Worm (Caenorhabditis elegans) whole organism, early embryonic: ENCODE results near the gene lips-5.

ENCODE experiments used
- ama-1 ChIP-seq: fragments of 150-350 bp; optimal IDR thresholded peaks from 2 replicates; lab custom pipeline; 2014
- ceh-36 ChIP-seq: sonication (generic microtip); optimal IDR thresholded peaks from 2 replicates; lab custom pipeline; 2016; ENCODE audit warnings: missing genetic modification characterization, inconsistent platforms, missing compliant biosample characterization
- flt-1 ChIP-seq: fragments of 200-800 bp; sonication (Bioruptor generic); IDR thresholded peaks from 2 replicates; pipeline ENCODE4 v1.3.6; 2022; ENCODE audit warnings: missing genetic modification characterization, missing compliant biosample characterization
- pes-1 ChIP-seq: fragments of 200-800 bp; sonication (Bioruptor generic); IDR thresholded peaks from 2 replicates; pipeline ENCODE4 v1.3.6; 2022; ENCODE audit warnings: missing genetic modification reagents, missing genetic modification characterization, missing compliant biosample characterization
- tra-4 ChIP-seq: sonication (generic microtip); optimal IDR thresholded peaks from 2 replicates; lab custom pipeline; 2017; ENCODE audit warnings: missing genetic modification characterization, missing compliant biosample characterization

DNA sequence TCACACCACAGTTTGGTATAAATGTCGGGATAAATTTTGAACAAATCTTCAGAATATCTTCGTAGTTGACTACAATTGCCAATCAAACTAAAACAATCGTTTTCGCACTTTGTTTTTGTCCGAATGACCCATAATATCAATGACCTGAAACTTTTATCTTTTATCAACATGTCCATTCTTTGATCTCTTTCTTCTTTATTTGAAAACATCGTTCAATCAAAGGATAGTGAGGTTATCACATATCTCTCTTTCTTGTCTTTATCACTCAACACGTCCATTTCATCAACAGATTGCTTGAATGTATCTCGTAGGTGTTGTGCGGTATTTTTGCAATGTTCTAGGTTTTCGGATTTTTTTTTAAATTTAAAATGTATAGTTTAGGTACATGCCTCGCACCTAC lies 35.5 kb upstream of the lips-5 start:
- no peak for TF ChIP-seq ama-1 (lab: Kevin White, UChicago)
- TF ChIP-seq ceh-36 (tag; lab: Kevin White, UChicago): no peak
- no peak for TF ChIP-seq pes-1 (GFP tag; lab: Robert Waterston, UW)
- no peak for TF ChIP-seq tra-4
- no peak for TF ChIP-seq flt-1
